Worm (Caenorhabditis elegans) whole organism, midembryonic: ENCODE measurements around the gene srg-40.

Experiments used
- T22C8.4 ChIP-seq: fragments of 200-800 bp; sonication (Bioruptor generic); IDR thresholded peaks from 2 replicates; pipeline ENCODE4 v1.3.6; 2022; ENCODE audit warnings: missing genetic modification characterization, missing compliant biosample characterization
- klf-2 ChIP-seq: fragments of 200-800 bp; sonication (Bioruptor generic); conservative IDR thresholded peaks from 2 replicates; pipeline ENCODE4 v1.3.6; 2022; ENCODE audit warnings: missing genetic modification reagents, missing genetic modification characterization, missing compliant biosample characterization
- tab-1 ChIP-seq: fragments of 200-800 bp; sonication (Bioruptor generic); IDR thresholded peaks from 2 replicates; pipeline ENCODE4 v1.3.6; 2022; ENCODE audit warnings: missing genetic modification characterization, missing compliant biosample characterization
- ztf-29 ChIP-seq: fragments of 200-800 bp; sonication (Bioruptor generic); IDR thresholded peaks from 2 replicates; pipeline ENCODE4 v1.3.6; 2022; ENCODE audit warnings: missing genetic modification reagents, missing genetic modification characterization, missing compliant biosample characterization

ce11 chrV:11198094-11198493 is 33.7 kb upstream of the srg-40 start:
- TF ChIP-seq tab-1 (GFP tag; lab: Robert Waterston, UW) (no peak), klf-2 (GFP tag; lab: Robert Waterston, UW) (no peak), T22C8.4 (GFP tag; lab: Robert Waterston, UW) (no peak), ztf-29 (GFP tag; lab: Robert Waterston, UW) (no peak)
